Fruit fly (Drosophila melanogaster): ENCODE data around the gene CG32260.

DNA sequence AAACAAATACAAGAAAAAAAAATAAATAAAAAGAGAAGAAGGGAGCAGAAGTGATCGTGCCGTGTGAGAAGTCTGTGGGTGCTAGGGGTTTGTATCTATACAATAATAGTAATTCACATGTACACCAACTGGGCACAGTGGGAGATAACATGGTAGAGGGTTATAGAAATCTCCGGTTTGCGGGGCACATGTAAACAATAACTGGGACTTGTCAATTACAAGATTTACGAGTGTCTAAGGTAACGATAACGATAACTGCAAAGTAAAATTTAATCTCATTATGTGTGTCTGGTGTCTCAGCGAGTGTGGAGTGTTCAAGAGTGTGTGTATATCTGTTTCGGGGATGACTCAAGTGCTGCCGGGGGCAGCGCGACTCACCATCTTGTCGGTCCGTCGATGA lies 11.4 kb upstream of the CG32260 start:
- TF ChIP-seq CG8478 (optimal IDR thresholded peaks at IDR 0.05): no peak
- no peak for TF ChIP-seq usp (GFP tag; optimal IDR thresholded peaks at IDR 0.05)

All from whole organism.